Comparison of ENCODE assay signal across 2 fruit fly cellular contexts in the genomic region with DNA sequence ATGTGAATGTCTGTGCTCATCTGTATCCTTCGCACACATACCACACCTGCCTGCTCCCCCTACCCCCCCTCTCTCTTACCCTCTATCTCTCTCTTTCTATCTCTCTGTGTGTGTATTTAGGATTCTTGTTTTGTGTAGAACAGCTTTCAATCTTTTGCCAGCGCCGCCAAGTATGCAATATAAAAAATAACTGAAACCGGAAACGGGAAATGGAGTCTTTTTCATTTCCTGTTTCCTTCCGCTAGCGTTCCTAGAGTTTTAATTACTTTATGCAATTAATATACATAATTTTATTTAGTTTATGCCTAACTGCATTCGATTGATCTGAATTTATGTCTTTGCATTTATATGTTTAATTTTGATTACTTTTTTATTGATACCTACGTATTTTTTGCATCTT.
TF ChIP-seq lines count a peak whose summit lies in the region.

No protein-coding gene starts in this region.

- TF ChIP-seq CTCF in whole organism, embryonic (GFP tag; optimal IDR thresholded peaks at IDR 0.05; lab: Kevin White, UChicago) = no peak

TF ChIP-seq in whole organism, embryonic, 481 proteins besides CTCF, POLR2A, EP300 and RAD21:
- no peak for TF ChIP-seq CG11093 (GFP tag; IDR thresholded peaks at IDR 0.05; lab: Robert Waterston, UW)
- no peak for TF ChIP-seq tup (GFP tag; optimal IDR thresholded peaks at IDR 0.05; lab: Kevin White, UChicago)
- TF ChIP-seq crp (GFP tag; optimal IDR thresholded peaks at IDR 0.05; lab: Kevin White, UChicago) = no peak
- no peak for TF ChIP-seq CG6272 (GFP tag; IDR thresholded peaks at IDR 0.05; lab: Robert Waterston, UW)
- peak; percentile 31 for TF ChIP-seq Ets97D (GFP tag; optimal IDR thresholded peaks at IDR 0.05; lab: Kevin White, UChicago)
- peak; percentile 3 for TF ChIP-seq fd102C (GFP tag; optimal IDR thresholded peaks at IDR 0.05; lab: Kevin White, UChicago)
- peak; percentile 59 for TF ChIP-seq CG7271 (tag; optimal IDR thresholded peaks at IDR 0.05; lab: Kevin White, UChicago)
- no peak for TF ChIP-seq CG4328 (GFP tag; optimal IDR thresholded peaks at IDR 0.05; lab: Kevin White, UChicago)
- no peak for TF ChIP-seq Dref (GFP tag; IDR thresholded peaks at IDR 0.05; lab: Robert Waterston, UW)
- TF ChIP-seq ftz-f1 (GFP tag; optimal IDR thresholded peaks at IDR 0.05; lab: Kevin White, UChicago) = no peak
- TF ChIP-seq sens (GFP tag; lab: Kevin White, UChicago) = peak; percentile 24

TF ChIP-seq in whole organism, prepupa, 60 proteins besides CTCF, POLR2A, EP300 and RAD21:
- TF ChIP-seq Eip78C (GFP tag; lab: Kevin White, UChicago) = peak; percentile 72
- no peak for TF ChIP-seq Ets96B (tag; optimal IDR thresholded peaks at IDR 0.05; lab: Kevin White, UChicago)
- no peak for TF ChIP-seq svp (GFP tag; lab: Kevin White, UChicago)
- no peak for TF ChIP-seq CG31627 (GFP tag; optimal IDR thresholded peaks at IDR 0.05; lab: Kevin White, UChicago)
- TF ChIP-seq CG6792 (GFP tag; optimal IDR thresholded peaks at IDR 0.05; lab: Kevin White, UChicago) = no peak
- TF ChIP-seq Blimp-1 (GFP tag; optimal IDR thresholded peaks at IDR 0.05; lab: Kevin White, UChicago) = no peak
- TF ChIP-seq fd59A (GFP tag; optimal IDR thresholded peaks at IDR 0.05; lab: Kevin White, UChicago) = no peak
- peak; percentile 1 for TF ChIP-seq CG9139 (GFP tag; optimal IDR thresholded peaks at IDR 0.05; lab: Kevin White, UChicago)
TF ChIP-seq in whole organism, prepupa: peak in this region for 2.
